Worm (Caenorhabditis elegans) whole organism, early embryonic: ENCODE measurements around the gene folt-2.

Source experiments
- B0310.2 ChIP-seq: sonication (generic microtip); optimal IDR thresholded peaks from 2 replicates; lab custom pipeline; 2016; ENCODE audit warnings: mild to moderate bottlenecking, missing genetic modification characterization, missing compliant biosample characterization
- F13C5.2 ChIP-seq: sonication (generic microtip); optimal IDR thresholded peaks from 2 replicates; lab custom pipeline; 2017; ENCODE audit warnings: mild to moderate bottlenecking, missing genetic modification characterization, inconsistent platforms, missing compliant biosample characterization
- aly-1 ChIP-seq: sonication (generic microtip); optimal IDR thresholded peaks from 2 replicates; lab custom pipeline; 2016; ENCODE audit warnings: missing genetic modification characterization, missing compliant biosample characterization
- ama-1 ChIP-seq: fragments of 150-350 bp; optimal IDR thresholded peaks from 2 replicates; lab custom pipeline; 2014
- ceh-13 ChIP-seq: fragments of 200-800 bp; sonication (Bioruptor generic); optimal IDR thresholded peaks from 2 replicates; lab custom pipeline; 2018; ENCODE audit warnings: mild to moderate bottlenecking, missing genetic modification characterization, missing compliant biosample characterization
- ceh-36 ChIP-seq: sonication (generic microtip); optimal IDR thresholded peaks from 2 replicates; lab custom pipeline; 2016; ENCODE audit warnings: missing genetic modification characterization, inconsistent platforms, missing compliant biosample characterization
- ets-7 ChIP-seq: sonication (generic microtip); optimal IDR thresholded peaks from 2 replicates; lab custom pipeline; 2016; ENCODE audit warnings: missing genotype, missing genetic modification characterization, missing compliant biosample characterization
- flt-1 ChIP-seq: fragments of 200-800 bp; sonication (Bioruptor generic); IDR thresholded peaks from 2 replicates; pipeline ENCODE4 v1.3.6; 2022; ENCODE audit warnings: missing genetic modification characterization, missing compliant biosample characterization
- hmbx-1 ChIP-seq: sonication (generic microtip); optimal IDR thresholded peaks from 2 replicates; lab custom pipeline; 2016; ENCODE audit warnings: mild to moderate bottlenecking, missing genetic modification characterization, missing compliant biosample characterization
- hmg-4 ChIP-seq: fragments of 200-800 bp; sonication (Bioruptor generic); optimal IDR thresholded peaks from 2 replicates; lab custom pipeline; 2018; ENCODE audit warnings: mild to moderate bottlenecking, missing genetic modification characterization, missing compliant biosample characterization
- hnd-1 ChIP-seq: sonication (generic microtip); optimal IDR thresholded peaks from 2 replicates; lab custom pipeline; 2016; ENCODE audit warnings: missing genetic modification characterization, missing compliant biosample characterization
- pes-1 ChIP-seq: fragments of 200-800 bp; sonication (Bioruptor generic); IDR thresholded peaks from 2 replicates; pipeline ENCODE4 v1.3.6; 2022; ENCODE audit warnings: missing genetic modification reagents, missing genetic modification characterization, missing compliant biosample characterization
- scrt-1 ChIP-seq: fragments of 200-800 bp; sonication (Bioruptor generic); IDR thresholded peaks from 2 replicates; pipeline ENCODE4 v1.3.6; 2022; ENCODE audit warnings: missing genetic modification characterization, missing compliant biosample characterization
- sea-1 ChIP-seq: fragments of 200-800 bp; sonication (Bioruptor generic); conservative IDR thresholded peaks from 2 replicates; pipeline ENCODE4 v1.3.6; 2022; ENCODE audit warnings: missing genetic modification characterization, missing compliant biosample characterization
- tbx-11 ChIP-seq: fragments of 200-800 bp; sonication (Bioruptor generic); IDR thresholded peaks from 2 replicates; pipeline ENCODE4 v1.3.6; 2022; ENCODE audit warnings: missing genetic modification characterization, missing compliant biosample characterization
- tbx-37 ChIP-seq: fragments of 200-800 bp; sonication (Bioruptor generic); conservative IDR thresholded peaks from 2 replicates; pipeline ENCODE4 v1.3.6; 2022; ENCODE audit warnings: missing genetic modification reagents, missing genetic modification characterization, missing compliant biosample characterization
- tra-4 ChIP-seq: sonication (generic microtip); optimal IDR thresholded peaks from 2 replicates; lab custom pipeline; 2017; ENCODE audit warnings: missing genetic modification characterization, missing compliant biosample characterization

folt-2 gene

ce11 chrV:2871754-2872504 lies 3.5 kb downstream of the folt-2 start:
- no peak for TF ChIP-seq tbx-37 (GFP tag; lab: Robert Waterston, UW)

ce11 chrV:2870127-2870526 lies 5.3 kb downstream of the folt-2 start, which contains the start of gene srh-243:
Gene srh-243, plus strand, starts transcription at chrV:2870427.
- TF ChIP-seq flt-1 (GFP tag; lab: Robert Waterston, UW), result no peak
- TF ChIP-seq scrt-1 (GFP tag; lab: Robert Waterston, UW), result no peak
- no peak for TF ChIP-seq hmbx-1 (tag; lab: Kevin White, UChicago)
- no peak for TF ChIP-seq ceh-13 (GFP tag; lab: Kevin White, UChicago)
- no peak for TF ChIP-seq sea-1 (GFP tag; lab: Robert Waterston, UW)
- no peak for TF ChIP-seq F13C5.2
- TF ChIP-seq tbx-11 (GFP tag; lab: Robert Waterston, UW), result no peak
- no peak for TF ChIP-seq hnd-1 (tag; lab: Kevin White, UChicago)
- no peak for TF ChIP-seq ama-1 (lab: Kevin White, UChicago)
- TF ChIP-seq tbx-37 (GFP tag; lab: Robert Waterston, UW), result no peak
- TF ChIP-seq hmg-4 (GFP tag; lab: Kevin White, UChicago), result no peak
- no peak for TF ChIP-seq pes-1
- no peak for TF ChIP-seq B0310.2
- TF ChIP-seq ets-7 (tag; lab: Kevin White, UChicago), result no peak
- TF ChIP-seq aly-1 (tag; lab: Kevin White, UChicago), result no peak
- no peak for TF ChIP-seq ceh-36

ce11 chrV:2869503-2869902 lies 5.9 kb downstream of the folt-2 start, which contains the start of gene srh-241:
Gene srh-241, minus strand, starts transcription at chrV:2869603.
- no peak for TF ChIP-seq tbx-11 (GFP tag; lab: Robert Waterston, UW)
- TF ChIP-seq scrt-1 (GFP tag; lab: Robert Waterston, UW), result no peak
- no peak for TF ChIP-seq pes-1
- TF ChIP-seq ceh-36, result no peak
- TF ChIP-seq sea-1 (GFP tag; lab: Robert Waterston, UW), result no peak
- TF ChIP-seq ceh-13 (GFP tag; lab: Kevin White, UChicago), result no peak
- TF ChIP-seq tra-4, result no peak
- no peak for TF ChIP-seq hmg-4 (GFP tag; lab: Kevin White, UChicago)
- TF ChIP-seq aly-1 (tag; lab: Kevin White, UChicago), result no peak
- TF ChIP-seq ets-7 (tag; lab: Kevin White, UChicago), result no peak
- TF ChIP-seq tbx-37 (GFP tag; lab: Robert Waterston, UW), result no peak
- no peak for TF ChIP-seq B0310.2
- TF ChIP-seq F13C5.2, result no peak
- no peak for TF ChIP-seq flt-1 (GFP tag; lab: Robert Waterston, UW)
- TF ChIP-seq hnd-1 (tag; lab: Kevin White, UChicago), result no peak

- TF ChIP-seq tra-4 (no peak), hmg-4 (GFP tag; lab: Kevin White, UChicago) (no peak), hmbx-1 (tag; lab: Kevin White, UChicago) (no peak), flt-1 (GFP tag; lab: Robert Waterston, UW) (no peak), F13C5.2 (no peak)
Measured at ce11 chrV:2864899-2865298, 10.5 kb downstream of the folt-2 start, which contains the start of gene srh-240. Gene srh-240, plus strand, starts transcription at chrV:2865199.

ce11 chrV:2863033-2863432 lies 12.4 kb downstream of the folt-2 start, which contains the start of gene srh-272:
Gene srh-272, plus strand, starts transcription at chrV:2863333.
- TF ChIP-seq tra-4 (no peak), sea-1 (GFP tag; lab: Robert Waterston, UW) (no peak), B0310.2 (no peak), hmg-4 (GFP tag; lab: Kevin White, UChicago) (no peak), ama-1 (lab: Kevin White, UChicago) (no peak), ceh-36 (no peak), tbx-11 (GFP tag; lab: Robert Waterston, UW) (no peak), aly-1 (tag; lab: Kevin White, UChicago) (no peak), pes-1 (no peak), hmbx-1 (tag; lab: Kevin White, UChicago) (no peak), F13C5.2 (no peak), flt-1 (GFP tag; lab: Robert Waterston, UW) (no peak), ets-7 (tag; lab: Kevin White, UChicago) (no peak), scrt-1 (GFP tag; lab: Robert Waterston, UW) (no peak), ceh-13 (GFP tag; lab: Kevin White, UChicago) (no peak), tbx-37 (GFP tag; lab: Robert Waterston, UW) (no peak), hnd-1 (tag; lab: Kevin White, UChicago) (no peak)

- TF ChIP-seq hnd-1 (tag; lab: Kevin White, UChicago), result no peak
- no peak for TF ChIP-seq B0310.2
- TF ChIP-seq scrt-1 (GFP tag; lab: Robert Waterston, UW), result no peak
- TF ChIP-seq ama-1 (lab: Kevin White, UChicago), result no peak
- no peak for TF ChIP-seq hmg-4 (GFP tag; lab: Kevin White, UChicago)
- no peak for TF ChIP-seq aly-1 (tag; lab: Kevin White, UChicago)
- TF ChIP-seq ets-7 (tag; lab: Kevin White, UChicago), result no peak
- no peak for TF ChIP-seq tbx-11 (GFP tag; lab: Robert Waterston, UW)
- TF ChIP-seq pes-1, result no peak
- TF ChIP-seq tbx-37 (GFP tag; lab: Robert Waterston, UW), result no peak
- TF ChIP-seq flt-1 (GFP tag; lab: Robert Waterston, UW), result no peak
- no peak for TF ChIP-seq sea-1 (GFP tag; lab: Robert Waterston, UW)
- no peak for TF ChIP-seq hmbx-1 (tag; lab: Kevin White, UChicago)
- TF ChIP-seq ceh-36, result no peak
Measured at ce11 chrV:2861505-2861904, 13.9 kb downstream of the folt-2 start, which contains the start of gene srh-270. Gene srh-270, minus strand, starts transcription at chrV:2861605.

ce11 chrV:2859738-2860137 lies 15.7 kb downstream of the folt-2 start, which contains the start of gene srj-54:
Gene srj-54, minus strand, starts transcription at chrV:2859838.
- TF ChIP-seq pes-1 (no peak), ama-1 (lab: Kevin White, UChicago) (no peak), B0310.2 (no peak)
